Fruit fly (Drosophila melanogaster): ENCODE data around the gene lectin-22C.

Gene lectin-22C

DNA sequence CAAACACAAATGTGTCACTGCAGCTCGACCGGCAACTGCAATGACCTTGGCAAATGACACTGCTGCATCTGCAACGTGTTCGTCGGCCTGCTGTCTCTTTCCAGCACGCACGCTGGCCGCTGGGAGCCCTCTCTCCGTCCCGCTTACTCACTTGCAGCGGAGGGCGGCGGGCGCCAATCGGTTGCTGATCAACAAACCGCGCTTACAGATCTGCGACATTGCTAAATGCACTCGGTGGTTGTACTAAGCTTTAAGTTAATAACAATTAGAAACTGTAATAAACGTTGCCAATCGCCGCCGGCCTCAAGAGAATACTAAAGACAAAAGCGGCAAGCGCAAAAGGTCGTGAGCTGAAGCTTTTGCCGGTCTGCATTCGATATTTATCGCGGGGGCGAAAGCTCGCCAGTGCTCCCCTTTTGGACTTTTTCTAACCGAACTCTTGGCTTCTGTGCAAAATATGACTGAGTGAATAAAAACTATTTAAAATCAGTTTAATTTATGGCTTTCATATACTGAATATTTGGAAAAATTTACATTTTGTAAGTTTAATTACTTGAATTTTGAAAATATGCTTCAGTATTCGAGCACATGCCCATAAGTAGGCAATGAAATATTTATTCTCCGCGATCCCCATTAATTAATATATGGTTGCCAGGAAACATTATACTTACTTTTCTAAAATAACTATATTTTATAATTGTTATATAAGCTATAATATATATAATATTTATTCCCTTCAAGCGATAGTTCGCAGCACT lies 49.5 kb downstream of the lectin-22C start, which contains the start of gene Got2 (continued):
- no peak for TF ChIP-seq Stat92E (GFP tag; optimal IDR thresholded peaks at IDR 0.05)
- TF ChIP-seq scrt (GFP tag; optimal IDR thresholded peaks at IDR 0.05): no peak
- no peak for TF ChIP-seq croc (GFP tag; conservative IDR thresholded peaks at IDR 0.05)
- no peak for TF ChIP-seq CG3407 (GFP tag; optimal IDR thresholded peaks at IDR 0.05)
- TF ChIP-seq Gsc (GFP tag; IDR thresholded peaks at IDR 0.05): no peak
- no peak for TF ChIP-seq CG5953 (GFP tag; IDR thresholded peaks at IDR 0.05)
- peak in 1 of 2 experiments; percentile 63 for TF ChIP-seq crp (GFP tag; optimal IDR thresholded peaks at IDR 0.05)
- no peak for TF ChIP-seq abd-A (tag; optimal IDR thresholded peaks at IDR 0.05)
- no peak for TF ChIP-seq pan (optimal IDR thresholded peaks at IDR 0.05)
- TF ChIP-seq pan (GFP tag; optimal IDR thresholded peaks at IDR 0.05 in 1 of 2, IDR thresholded peaks at IDR 0.05 in 1 of 2): no peak
- no peak for TF ChIP-seq CG8290 (GFP tag; optimal IDR thresholded peaks at IDR 0.05)
- TF ChIP-seq CG8290 (tag; optimal IDR thresholded peaks at IDR 0.05): no peak
- peak; percentile 63; the same call in 1 of the 3 replicates for TF ChIP-seq CG34422 (GFP tag; IDR thresholded peaks at IDR 0.05)
- no peak for TF ChIP-seq CG30020 (tag; optimal IDR thresholded peaks at IDR 0.05)
- TF ChIP-seq CG17361 (GFP tag; IDR thresholded peaks at IDR 0.05): no peak
- TF ChIP-seq Optix (GFP tag; IDR thresholded peaks at IDR 0.05): no peak
- TF ChIP-seq repo (GFP tag; optimal IDR thresholded peaks at IDR 0.05): no peak
- no peak for TF ChIP-seq nau (GFP tag; optimal IDR thresholded peaks at IDR 0.05)
- peak; percentile 78 for TF ChIP-seq Opbp (GFP tag; IDR thresholded peaks at IDR 0.05; ENCODE audit: partially characterized antibody)
- no peak for TF ChIP-seq slp2 (GFP tag; optimal IDR thresholded peaks at IDR 0.05)
- TF ChIP-seq hth (optimal IDR thresholded peaks at IDR 0.05): no peak
- no peak for TF ChIP-seq CG15011 (GFP tag; optimal IDR thresholded peaks at IDR 0.05)
- TF ChIP-seq tup (GFP tag; optimal IDR thresholded peaks at IDR 0.05): no peak
- no peak for TF ChIP-seq CG12219 (GFP tag; optimal IDR thresholded peaks at IDR 0.05)
- no peak for TF ChIP-seq Myb (GFP tag; optimal IDR thresholded peaks at IDR 0.05)
- no peak for TF ChIP-seq CG4707 (GFP tag; optimal IDR thresholded peaks at IDR 0.05)
- TF ChIP-seq Dfd (GFP tag; optimal IDR thresholded peaks at IDR 0.05): no peak
- TF ChIP-seq CG4360 (GFP tag; IDR thresholded peaks at IDR 0.05): no peak
- TF ChIP-seq CG42726 (GFP tag; IDR thresholded peaks at IDR 0.05; ENCODE audit: partially characterized antibody): peak; percentile 78
- no peak for TF ChIP-seq CG7928 (GFP tag; optimal IDR thresholded peaks at IDR 0.05)
- TF ChIP-seq ftz-f1 (GFP tag; optimal IDR thresholded peaks at IDR 0.05): peak; percentile 85
- no peak for TF ChIP-seq Mad (GFP tag; optimal IDR thresholded peaks at IDR 0.05)
- no peak for TF ChIP-seq Taf1 (GFP tag; IDR thresholded peaks at IDR 0.05)
- no peak for TF ChIP-seq HLH54F (GFP tag; optimal IDR thresholded peaks at IDR 0.05)
- no peak for TF ChIP-seq exex (tag; optimal IDR thresholded peaks at IDR 0.05)
- TF ChIP-seq CG2712 (tag; optimal IDR thresholded peaks at IDR 0.05): no peak
- no peak for TF ChIP-seq ac (GFP tag; optimal IDR thresholded peaks at IDR 0.05)
- TF ChIP-seq fd96Cb (tag; optimal IDR thresholded peaks at IDR 0.05): peak; percentile 6
- no peak for TF ChIP-seq D19B (GFP tag; optimal IDR thresholded peaks at IDR 0.05)
- TF ChIP-seq dysf (GFP tag; IDR thresholded peaks at IDR 0.05): peak; percentile 22; the same call in 1 of the 3 replicates
- TF ChIP-seq sc (optimal IDR thresholded peaks at IDR 0.05): no peak
- TF ChIP-seq sc (GFP tag; optimal IDR thresholded peaks at IDR 0.05): no peak
- TF ChIP-seq pho (GFP tag; optimal IDR thresholded peaks at IDR 0.05): no peak
- no peak for TF ChIP-seq CG12071 (GFP tag; optimal IDR thresholded peaks at IDR 0.05)
- TF ChIP-seq dan (GFP tag; IDR thresholded peaks at IDR 0.05): no peak
- no peak for TF ChIP-seq CG17612 (GFP tag; IDR thresholded peaks at IDR 0.05)
- no peak for TF ChIP-seq CG6254 (GFP tag; optimal IDR thresholded peaks at IDR 0.05)
- no peak for TF ChIP-seq NfI (GFP tag; optimal IDR thresholded peaks at IDR 0.05)
- no peak for TF ChIP-seq CG1024 (GFP tag; IDR thresholded peaks at IDR 0.05)
- TF ChIP-seq CG2199 (GFP tag; IDR thresholded peaks at IDR 0.05): no peak
- no peak for TF ChIP-seq CG1602 (GFP tag; optimal IDR thresholded peaks at IDR 0.05)
